Worm (Caenorhabditis elegans): ENCODE data around the gene Y17G7B.8.

DNA sequence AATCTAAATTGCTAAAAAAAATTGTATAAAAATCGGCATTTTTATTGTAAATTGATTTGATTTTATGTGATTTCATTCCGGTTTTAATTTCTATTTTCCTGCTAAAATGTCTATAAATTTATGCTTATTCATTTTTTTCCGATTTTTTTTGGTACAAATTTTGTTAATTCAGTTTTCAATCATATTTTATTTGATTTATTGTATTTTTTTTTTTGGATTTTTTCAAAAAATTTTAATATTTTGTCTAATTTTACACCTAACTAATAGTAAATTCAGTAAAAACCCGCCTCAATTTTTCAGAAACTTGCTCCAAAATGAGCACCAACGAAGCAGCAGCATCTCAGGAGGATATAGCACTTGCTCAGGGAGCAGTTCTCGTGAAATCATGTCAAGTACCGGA is 34.8 kb downstream of the Y17G7B.8 start, which contains the start of gene dhps-1:
- TF ChIP-seq pha-4 (tag; optimal IDR thresholded peaks at IDR 0.05) (no peak), elt-3 (tag; optimal IDR thresholded peaks at IDR 0.05) (no peak), cnd-1 (tag; optimal IDR thresholded peaks at IDR 0.05) (no peak), lsy-2 (tag; optimal IDR thresholded peaks at IDR 0.05) (no peak), nhr-237 (tag; optimal IDR thresholded peaks at IDR 0.05) (no peak), mab-5 (tag; optimal IDR thresholded peaks at IDR 0.05) (no peak), lin-32 (GFP tag; optimal IDR thresholded peaks at IDR 0.05) (no peak), ces-1 (GFP tag; optimal IDR thresholded peaks at IDR 0.05) (no peak), sptf-1 (tag; optimal IDR thresholded peaks at IDR 0.05) (no peak), snpc-4 (tag; optimal IDR thresholded peaks at IDR 0.05) (no peak), nhr-28 (tag; optimal IDR thresholded peaks at IDR 0.05) (no peak), lin-13 (tag; optimal IDR thresholded peaks at IDR 0.05) (no peak), ceh-83 (GFP tag; optimal IDR thresholded peaks at IDR 0.05) (no peak)
